Worm (Caenorhabditis elegans) whole organism, L1 larva: ENCODE data around the gene txt-18.
A peak's percentile ranks its signal among the peaks of the same experiment; 100 is the strongest.

ENCODE experiments used
- C16A3.4 ChIP-seq: fragments of 150-350 bp; optimal IDR thresholded peaks from 2 replicates; lab custom pipeline; 2014; ENCODE audit warnings: missing biosample characterization, missing genetic modification characterization
- C34B4.2 ChIP-seq: sonication (generic microtip); optimal IDR thresholded peaks from 2 replicates; lab custom pipeline; 2017; ENCODE audit warnings: mild to moderate bottlenecking, missing genetic modification characterization, missing compliant biosample characterization
- F16B12.6 ChIP-seq: fragments of 150-350 bp; optimal IDR thresholded peaks from 2 replicates; lab custom pipeline; 2014; ENCODE audit warnings: missing biosample characterization, missing genetic modification characterization
- Y116A8C.19 ChIP-seq: sonication (generic microtip); optimal IDR thresholded peaks from 2 replicates; lab custom pipeline; 2016; ENCODE audit warnings: missing compliant biosample characterization, missing genetic modification characterization, borderline replicate concordance
- alr-1 ChIP-seq: fragments of 200-800 bp; sonication (Bioruptor generic); optimal IDR thresholded peaks from 2 replicates; lab custom pipeline; 2018; ENCODE audit warnings: borderline replicate concordance, mild to moderate bottlenecking, missing genetic modification characterization, missing compliant biosample characterization
- ama-1 ChIP-seq: fragments of 150-350 bp; optimal IDR thresholded peaks from 2 replicates; lab custom pipeline; 2014
- ceh-63 ChIP-seq: fragments of 200-800 bp; sonication (Bioruptor generic); optimal IDR thresholded peaks from 2 replicates; lab custom pipeline; 2018; ENCODE audit warnings: mild to moderate bottlenecking, missing genetic modification characterization, missing compliant biosample characterization
- ceh-8 ChIP-seq: fragments of 200-800 bp; sonication (Bioruptor generic); optimal IDR thresholded peaks from 2 replicates; lab custom pipeline; 2018; ENCODE audit warnings: mild to moderate bottlenecking, missing genetic modification characterization, moderate library complexity, missing compliant biosample characterization
- ceh-82 ChIP-seq, 3 experiments: fragments of 150-350 bp in 1 of 3; sonication (generic microtip) in 2 of 3; optimal IDR thresholded peaks; 2 replicates each; lab custom pipeline; 2014 to 2017; ENCODE audit warnings: missing biosample characterization in 3 of 3, missing genetic modification characterization in 3 of 3
- ceh-88 ChIP-seq: fragments of 200-800 bp; sonication (Bioruptor generic); IDR thresholded peaks from 2 replicates; pipeline ENCODE4 v1.3.6; 2022; ENCODE audit warnings: missing genetic modification characterization, missing compliant biosample characterization
- ceh-90 ChIP-seq: sonication (generic microtip); optimal IDR thresholded peaks from 2 replicates; lab custom pipeline; 2016; ENCODE audit warnings: missing genetic modification characterization, missing compliant biosample characterization
- ces-1 ChIP-seq: fragments of 150-350 bp; optimal IDR thresholded peaks from 2 replicates; lab custom pipeline; 2014; ENCODE audit warnings: missing biosample characterization, missing genetic modification reagents, missing genetic modification characterization
- dsc-1 ChIP-seq: sonication (generic microtip); optimal IDR thresholded peaks from 2 replicates; lab custom pipeline; 2016; ENCODE audit warnings: mild to moderate bottlenecking, missing genetic modification characterization, missing compliant biosample characterization
- egl-13 ChIP-seq: sonication (generic microtip); optimal IDR thresholded peaks from 2 replicates; lab custom pipeline; 2016; ENCODE audit warnings: missing genotype, missing genetic modification reagents, missing genetic modification characterization, missing compliant biosample characterization
- elt-2 ChIP-seq: sonication (generic microtip); optimal IDR thresholded peaks from 2 replicates; lab custom pipeline; 2016; ENCODE audit warnings: missing genetic modification characterization, mild to moderate bottlenecking, inconsistent platforms, missing compliant biosample characterization, missing genetic modification reagents
- elt-3 ChIP-seq, 6 experiments: fragments of 150-350 bp in 1 of 6; sonication (generic microtip); optimal IDR thresholded peaks; 2 replicates each; lab custom pipeline; 2017 to 2018; ENCODE audit warnings: missing biosample characterization in 6 of 6, missing genetic modification characterization in 6 of 6, inconsistent platforms in 1 of 6
- ets-5 ChIP-seq: fragments of 200-800 bp; sonication (Bioruptor generic); IDR thresholded peaks from 2 replicates; pipeline ENCODE4 v1.3.6; 2022; ENCODE audit warnings: missing genetic modification characterization, missing compliant biosample characterization
- fkh-8 ChIP-seq: sonication (generic microtip); optimal IDR thresholded peaks from 2 replicates; lab custom pipeline; 2016; ENCODE audit warnings: mild to moderate bottlenecking, missing genetic modification characterization, missing compliant biosample characterization
- fos-1 ChIP-seq: fragments of 150-350 bp; optimal IDR thresholded peaks from 2 replicates; lab custom pipeline; 2014; ENCODE audit warnings: missing biosample characterization, missing genetic modification characterization
- grh-1 ChIP-seq: fragments of 200-800 bp; sonication (Bioruptor generic); IDR thresholded peaks from 2 replicates; pipeline ENCODE4 v1.3.6; 2022; ENCODE audit warnings: missing genetic modification reagents, missing genetic modification characterization, missing compliant biosample characterization
- hlh-4 ChIP-seq: sonication (generic microtip); optimal IDR thresholded peaks from 2 replicates; lab custom pipeline; 2016; ENCODE audit warnings: mild to moderate bottlenecking, missing genetic modification characterization, missing compliant biosample characterization
- jun-1 ChIP-seq: fragments of 150-350 bp; optimal IDR thresholded peaks from 2 replicates; lab custom pipeline; 2014; ENCODE audit warnings: missing biosample characterization, missing genetic modification reagents, missing genetic modification characterization
- lin-13 ChIP-seq: fragments of 150-350 bp; optimal IDR thresholded peaks from 2 replicates; lab custom pipeline; 2014; ENCODE audit warnings: missing biosample characterization, missing genetic modification reagents, missing genetic modification characterization
- lin-14 ChIP-seq: fragments of 200-800 bp; sonication (Bioruptor generic); optimal IDR thresholded peaks from 2 replicates; lab custom pipeline; 2018; ENCODE audit warnings: mild to moderate bottlenecking, missing genetic modification characterization, moderate library complexity, missing compliant biosample characterization
- lin-39 ChIP-seq: fragments of 150-350 bp; optimal IDR thresholded peaks from 2 replicates; lab custom pipeline; 2014; ENCODE audit warnings: missing biosample characterization, missing genetic modification reagents, missing genetic modification characterization
- lsy-2 ChIP-seq, 2 experiments: fragments of 150-350 bp; optimal IDR thresholded peaks; 2 replicates each; lab custom pipeline; 2014; ENCODE audit warnings: missing biosample characterization in 2 of 2, missing genetic modification characterization in 2 of 2
- mdl-1 ChIP-seq, 2 experiments: fragments of 150-350 bp; optimal IDR thresholded peaks; 2 replicates each; lab custom pipeline; 2014 to 2017; ENCODE audit warnings: missing biosample characterization in 2 of 2, missing genetic modification characterization in 2 of 2, inconsistent platforms in 1 of 2
- mef-2 ChIP-seq: fragments of 150-350 bp; optimal IDR thresholded peaks from 2 replicates; lab custom pipeline; 2014; ENCODE audit warnings: missing biosample characterization, missing genetic modification characterization
- mep-1 ChIP-seq: fragments of 150-350 bp; optimal IDR thresholded peaks from 2 replicates; lab custom pipeline; 2014; ENCODE audit warnings: missing biosample characterization, missing genetic modification characterization
- nhr-11 ChIP-seq: fragments of 150-350 bp; optimal IDR thresholded peaks from 2 replicates; lab custom pipeline; 2014; ENCODE audit warnings: missing biosample characterization, missing genetic modification characterization
- nhr-19 ChIP-seq: fragments of 200-800 bp; sonication (Bioruptor generic); conservative IDR thresholded peaks from 2 replicates; pipeline ENCODE4 v1.3.6; 2022; ENCODE audit warnings: missing genetic modification characterization, missing compliant biosample characterization
- nhr-20 ChIP-seq: sonication (generic microtip); optimal IDR thresholded peaks from 2 replicates; lab custom pipeline; 2016; ENCODE audit warnings: mild to moderate bottlenecking, missing genetic modification characterization, missing compliant biosample characterization
- nhr-28 ChIP-seq: fragments of 150-350 bp; optimal IDR thresholded peaks from 2 replicates; lab custom pipeline; 2014; ENCODE audit warnings: missing biosample characterization, missing genetic modification characterization
- nhr-71 ChIP-seq: sonication (generic microtip); optimal IDR thresholded peaks from 2 replicates; lab custom pipeline; 2016; ENCODE audit warnings: mild to moderate bottlenecking, missing genetic modification characterization, moderate library complexity, missing compliant biosample characterization
- nhr-90 ChIP-seq: sonication (generic microtip); optimal IDR thresholded peaks from 2 replicates; lab custom pipeline; 2016; ENCODE audit warnings: mild to moderate bottlenecking, missing genetic modification characterization, missing compliant biosample characterization; ENCODE audit not compliant: poor library complexity
- pag-3 ChIP-seq: sonication (generic microtip); optimal IDR thresholded peaks from 2 replicates; lab custom pipeline; 2017; ENCODE audit warnings: missing genetic modification characterization, mild to moderate bottlenecking, missing compliant biosample characterization, antibody characterized with exemption, borderline replicate concordance; ENCODE audit not compliant: insufficient read depth
- pqm-1 ChIP-seq: sonication (generic microtip); optimal IDR thresholded peaks from 3 replicates; lab custom pipeline; 2017; ENCODE audit warnings: missing biosample characterization, missing genetic modification characterization
- snpc-4 ChIP-seq: fragments of 150-350 bp; optimal IDR thresholded peaks from 2 replicates; lab custom pipeline; 2014; ENCODE audit warnings: missing biosample characterization, missing genetic modification characterization
- snu-23 ChIP-seq: sonication (generic microtip); optimal IDR thresholded peaks from 2 replicates; lab custom pipeline; 2016; ENCODE audit warnings: missing genetic modification characterization, missing compliant biosample characterization
- sup-37 ChIP-seq: fragments of 200-800 bp; sonication (Bioruptor generic); optimal IDR thresholded peaks from 2 replicates; lab custom pipeline; 2018; ENCODE audit warnings: mild to moderate bottlenecking, missing genetic modification characterization, missing compliant biosample characterization
- tbx-2 ChIP-seq: sonication (generic microtip); optimal IDR thresholded peaks from 2 replicates; lab custom pipeline; 2016; ENCODE audit warnings: missing genetic modification characterization, missing compliant biosample characterization
- tlp-1 ChIP-seq: fragments of 150-350 bp; optimal IDR thresholded peaks from 2 replicates; lab custom pipeline; 2014; ENCODE audit warnings: missing biosample characterization, missing genetic modification characterization
- unc-130 ChIP-seq: fragments of 150-350 bp; optimal IDR thresholded peaks from 2 replicates; lab custom pipeline; 2017; ENCODE audit warnings: missing biosample characterization, missing genetic modification characterization, inconsistent platforms
- unc-62 ChIP-seq: fragments of 150-350 bp; optimal IDR thresholded peaks from 2 replicates; lab custom pipeline; 2014; ENCODE audit warnings: missing biosample characterization, missing genetic modification reagents, missing genetic modification characterization
- unc-86 ChIP-seq: sonication (generic microtip); optimal IDR thresholded peaks from 2 replicates; lab custom pipeline; 2016; ENCODE audit warnings: missing genetic modification characterization, missing compliant biosample characterization
- xbp-1 ChIP-seq: sonication (generic microtip); optimal IDR thresholded peaks from 2 replicates; lab custom pipeline; 2016; ENCODE audit warnings: missing genetic modification characterization, missing compliant biosample characterization
- zag-1 ChIP-seq: fragments of 150-350 bp; optimal IDR thresholded peaks from 2 replicates; lab custom pipeline; 2014; ENCODE audit warnings: missing biosample characterization, missing genetic modification characterization
- zip-4 ChIP-seq: fragments of 200-800 bp; sonication (Bioruptor generic); optimal IDR thresholded peaks from 2 replicates; lab custom pipeline; 2018; ENCODE audit warnings: mild to moderate bottlenecking, missing genetic modification characterization, moderate library complexity, missing compliant biosample characterization

txt-18 gene

ce11 chrII:6345195-6346158 is 1.6 kb downstream of the txt-18 start, which contains the start of gene C32D5.8 (continued):
- TF ChIP-seq alr-1 (tag; lab: Kevin White, UChicago) (no peak), egl-13 (no peak), xbp-1 (tag; lab: Kevin White, UChicago) (no peak), jun-1 (tag; lab: Kevin White, UChicago) (no peak), nhr-90 (tag; lab: Kevin White, UChicago) (no peak), ceh-82 (tag; optimal IDR thresholded peaks at IDR 0.05; lab: Kevin White, UChicago) (no peak), C34B4.2 (tag; lab: Kevin White, UChicago) (no peak), unc-62 (GFP tag; lab: Kevin White, UChicago) (no peak), pag-3 (tag; lab: Kevin White, UChicago) (no peak), lin-13 (GFP tag; lab: Kevin White, UChicago) (no peak), nhr-20 (tag; lab: Kevin White, UChicago) (peak; percentile 47), mdl-1 (tag; optimal IDR thresholded peaks at IDR 0.05; lab: Kevin White, UChicago) (peak in 1 of 2 experiments; percentile 34), zip-4 (no peak), mef-2 (tag; lab: Kevin White, UChicago) (no peak), pqm-1 (tag; lab: Kevin White, UChicago) (no peak), fkh-8 (tag; lab: Kevin White, UChicago) (peak; percentile 32), ceh-90 (no peak), hlh-4 (tag; lab: Kevin White, UChicago) (no peak), lin-39 (tag; lab: Kevin White, UChicago) (no peak), ceh-88 (no peak), elt-3 (tag; optimal IDR thresholded peaks at IDR 0.05; lab: Kevin White, UChicago) (peak in 1 of 6 experiments; percentile 21), fos-1 (tag; lab: Kevin White, UChicago) (no peak), Y116A8C.19 (tag; lab: Kevin White, UChicago) (no peak), nhr-28 (tag; lab: Kevin White, UChicago) (no peak), zag-1 (no peak), nhr-71 (peak; percentile 26), tlp-1 (tag; lab: Kevin White, UChicago) (no peak), ceh-63 (GFP tag; lab: Kevin White, UChicago) (no peak), ets-5 (GFP tag; lab: Robert Waterston, UW) (no peak), lin-14 (peak; percentile 58), tbx-2 (no peak), lsy-2 (tag; optimal IDR thresholded peaks at IDR 0.05; lab: Kevin White, UChicago) (no peak), snu-23 (peak; percentile 28), ceh-8 (GFP tag; lab: Kevin White, UChicago) (no peak), grh-1 (GFP tag; lab: Robert Waterston, UW) (0 out of 2 replicates have a peak, but pooled peaks have one; percentile 8), nhr-11 (tag; lab: Kevin White, UChicago) (no peak)

ce11 chrII:6346551-6347079 is 2.7 kb downstream of the txt-18 start:
- TF ChIP-seq snpc-4 (peak; percentile 4), nhr-19 (GFP tag; lab: Robert Waterston, UW) (peak; percentile 66), elt-3 (tag; optimal IDR thresholded peaks at IDR 0.05; lab: Kevin White, UChicago) (peak in 2 of 6 experiments; percentile 12 to 75), F16B12.6 (tag; lab: Kevin White, UChicago) (no peak), ces-1 (GFP tag; lab: Kevin White, UChicago) (no peak), mdl-1 (tag; optimal IDR thresholded peaks at IDR 0.05; lab: Kevin White, UChicago) (peak in 1 of 2 experiments; percentile 5), unc-86 (no peak), elt-2 (peak; percentile 64), unc-62 (GFP tag; lab: Kevin White, UChicago) (no peak), zip-4 (peak; percentile 63), sup-37 (GFP tag; lab: Kevin White, UChicago) (no peak), lin-13 (GFP tag; lab: Kevin White, UChicago) (peak; percentile 64), mep-1 (tag; lab: Kevin White, UChicago) (peak; percentile 63), ceh-88 (peak; percentile 32; the same call in 1 of the 2 replicates), unc-130 (tag; lab: Kevin White, UChicago) (no peak), nhr-71 (peak; percentile 83), ama-1 (peak; percentile 84), nhr-90 (tag; lab: Kevin White, UChicago) (peak; percentile 75), C16A3.4 (peak; percentile 68), dsc-1 (tag; lab: Kevin White, UChicago) (no peak)
